Worm (Caenorhabditis elegans): ENCODE measurements around the gene sri-40.

DNA sequence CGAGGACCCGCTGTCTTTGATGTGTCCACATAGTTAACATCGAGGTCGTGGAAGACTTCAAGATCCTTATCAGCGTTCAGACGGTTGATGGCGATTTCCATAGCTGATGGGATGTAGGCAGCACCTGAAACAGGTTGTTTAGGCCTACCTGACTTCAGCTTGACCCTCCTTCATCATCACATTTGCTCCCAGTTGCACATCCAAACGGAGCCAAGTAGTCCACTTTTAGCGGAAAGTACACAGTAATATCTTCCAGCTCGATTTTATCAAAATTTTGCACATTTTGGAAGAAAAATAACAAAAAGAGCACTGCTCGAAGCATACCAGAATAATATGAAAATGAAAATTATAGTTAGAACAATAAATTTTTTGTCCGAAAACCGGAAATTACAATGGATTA is 19.2 kb downstream of the sri-40 start, which contains the start of gene gcy-15:
- TF ChIP-seq ama-1 (optimal IDR thresholded peaks at IDR 0.05) (no peak), nhr-237 (tag; optimal IDR thresholded peaks at IDR 0.05) (no peak), snpc-4 (tag; optimal IDR thresholded peaks at IDR 0.05) (no peak), aly-2 (tag; optimal IDR thresholded peaks at IDR 0.05) (no peak), mdl-1 (tag; optimal IDR thresholded peaks at IDR 0.05) (no peak), pqm-1 (tag; optimal IDR thresholded peaks at IDR 0.05) (no peak), ceh-28 (tag; optimal IDR thresholded peaks at IDR 0.05) (no peak), pha-4 (tag; optimal IDR thresholded peaks at IDR 0.05) (no peak), R02D3.7 (tag; optimal IDR thresholded peaks at IDR 0.05) (no peak), ztf-11 (tag; optimal IDR thresholded peaks at IDR 0.05) (no peak), fkh-2 (tag; optimal IDR thresholded peaks at IDR 0.05) (no peak), nhr-25 (tag; optimal IDR thresholded peaks at IDR 0.05) (no peak), ztf-4 (tag; optimal IDR thresholded peaks at IDR 0.05) (no peak)
